Worm (Caenorhabditis elegans): ENCODE results near the gene mrpl-10.

Gene mrpl-10

DNA sequence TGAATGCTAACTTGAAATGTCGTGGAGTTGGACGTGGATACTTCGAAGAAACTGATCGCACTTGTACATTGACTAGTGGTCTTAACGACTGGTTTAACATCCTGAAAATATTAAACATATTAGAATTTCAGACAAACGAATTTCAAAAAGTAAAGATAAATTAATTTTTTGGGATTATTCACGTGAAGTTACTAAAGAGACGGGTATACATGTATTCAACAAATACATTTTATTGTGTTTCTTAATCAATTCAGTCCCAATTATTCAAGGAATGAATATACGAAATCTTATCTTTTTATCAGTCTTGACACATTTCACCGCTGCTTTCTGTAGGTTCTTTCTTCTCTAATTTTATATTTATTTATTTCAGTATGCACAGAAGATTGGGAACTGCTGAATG is at the start of gene mrpl-10, which contains the start of gene clec-142:
Gene mrpl-10 (minus strand): TSS at position 101 of the 400 bp plus-strand sequence.
Gene clec-142 (plus strand): TSS at position 264 of the 400 bp plus-strand sequence.
- TF ChIP-seq unc-62 (GFP tag; optimal IDR thresholded peaks at IDR 0.05): no peak

DNA sequence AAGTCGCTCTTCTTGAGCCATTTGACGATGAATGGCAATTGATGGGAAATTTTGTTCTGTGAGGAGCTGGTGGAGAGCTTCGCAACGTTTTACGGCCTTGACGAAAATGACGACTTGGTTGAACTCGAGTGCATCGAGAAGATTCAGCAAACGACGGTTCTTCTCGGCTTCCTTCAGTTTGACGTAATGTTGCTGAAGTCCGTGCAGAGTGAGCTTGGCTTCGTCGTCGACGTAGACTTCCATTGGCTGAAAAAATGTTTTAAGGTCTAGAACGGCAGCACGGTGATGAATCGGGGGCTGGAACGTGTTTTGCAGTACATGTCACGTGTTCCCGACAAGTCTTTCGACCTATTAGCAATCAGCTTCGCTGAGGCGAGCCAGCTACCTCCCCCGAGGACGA is 49.1 kb upstream of the mrpl-10 start:
- no peak for TF ChIP-seq unc-62 (GFP tag; optimal IDR thresholded peaks at IDR 0.05)

DNA sequence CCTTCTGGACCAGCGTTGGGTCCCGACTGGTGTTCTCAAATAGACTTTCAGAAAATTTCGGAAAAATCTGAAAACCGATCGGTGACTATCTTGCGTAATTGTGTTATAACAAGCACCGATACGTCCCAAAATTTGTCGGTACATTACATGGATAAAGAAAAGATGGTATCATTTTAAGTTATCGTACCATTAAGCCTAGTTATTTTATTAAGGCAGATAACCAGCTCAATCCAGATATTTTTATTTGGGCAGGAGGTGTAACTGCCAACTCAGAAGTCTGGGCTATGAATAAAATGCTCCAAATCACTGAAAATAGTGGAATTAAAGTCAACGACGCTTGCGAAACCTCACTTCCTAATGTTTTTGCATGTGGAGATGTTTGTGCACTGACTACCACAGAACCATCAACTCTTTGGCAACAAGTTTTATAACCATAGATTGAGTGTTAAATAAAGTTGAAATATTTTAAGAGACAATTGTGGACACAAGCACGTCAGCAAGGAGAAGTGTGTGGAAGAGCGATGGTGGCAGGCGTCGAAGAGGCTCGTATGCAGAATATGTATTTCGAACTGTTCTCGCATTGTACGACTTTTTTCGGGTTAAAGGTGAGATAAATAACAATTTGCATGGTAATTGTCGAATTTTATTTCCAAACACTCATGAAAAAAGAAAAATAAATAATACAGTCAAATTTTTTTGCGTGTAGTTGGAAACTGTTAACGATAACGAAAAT is 48.1 kb upstream of the mrpl-10 start:
- no peak for TF ChIP-seq unc-62 (GFP tag; optimal IDR thresholded peaks at IDR 0.05)

DNA sequence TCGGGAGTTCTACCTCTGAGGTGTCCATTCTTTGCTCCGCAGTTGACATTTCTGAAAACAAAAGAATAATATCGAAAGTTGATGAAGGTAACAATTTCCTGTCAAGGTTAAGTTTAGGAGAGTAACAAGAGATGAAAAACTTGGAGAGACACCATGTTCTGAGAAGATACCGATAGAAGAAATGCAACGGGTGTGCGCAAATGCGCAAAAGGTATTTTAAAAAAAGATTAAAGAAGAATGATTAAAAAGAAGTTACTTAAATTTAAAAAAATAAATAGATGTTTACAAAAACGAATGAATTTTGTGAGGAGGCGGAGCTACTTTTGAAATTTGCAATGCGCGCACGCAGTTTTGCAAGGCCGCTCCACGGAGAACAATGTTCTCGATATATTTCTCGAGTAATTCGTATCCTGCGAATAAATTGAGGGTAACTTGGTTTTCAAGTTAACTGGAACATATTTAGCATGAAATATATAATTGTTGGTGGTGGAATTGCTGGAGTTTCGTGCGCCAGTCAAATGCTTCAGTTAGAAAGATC is 46.8 kb upstream of the mrpl-10 start, which contains the start of the genes ran-3 and C26D10.3:
Gene ran-3 (minus strand): TSS at position 51 of the 538 bp plus-strand sequence.
Gene C26D10.3 (plus strand): TSS at position 385 of the 538 bp plus-strand sequence.
- TF ChIP-seq unc-62 (GFP tag; optimal IDR thresholded peaks at IDR 0.05): no peak

DNA sequence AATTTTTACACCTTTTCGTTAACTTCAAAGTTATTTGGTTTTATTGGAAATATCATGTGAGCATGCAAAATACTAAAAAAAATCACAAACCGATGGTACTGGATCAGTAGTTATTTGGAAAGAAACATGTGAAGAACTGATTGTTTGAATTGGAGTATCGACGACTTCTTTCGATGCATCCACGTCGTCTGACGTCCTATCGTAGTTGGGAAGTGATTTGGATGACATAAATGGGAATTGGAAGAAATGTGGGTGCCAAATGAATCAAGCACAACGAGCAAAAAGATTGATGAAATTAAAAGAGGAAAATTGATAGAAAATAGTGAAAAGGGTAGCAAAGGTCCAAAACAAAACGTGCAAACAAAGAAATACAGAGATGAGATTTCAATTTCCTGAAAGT is 42.9 kb upstream of the mrpl-10 start, which contains the start of gene shw-1:
Gene shw-1 (minus strand): TSS at position 228 of the 400 bp plus-strand sequence.
- no peak for TF ChIP-seq unc-62 (GFP tag; optimal IDR thresholded peaks at IDR 0.05)

DNA sequence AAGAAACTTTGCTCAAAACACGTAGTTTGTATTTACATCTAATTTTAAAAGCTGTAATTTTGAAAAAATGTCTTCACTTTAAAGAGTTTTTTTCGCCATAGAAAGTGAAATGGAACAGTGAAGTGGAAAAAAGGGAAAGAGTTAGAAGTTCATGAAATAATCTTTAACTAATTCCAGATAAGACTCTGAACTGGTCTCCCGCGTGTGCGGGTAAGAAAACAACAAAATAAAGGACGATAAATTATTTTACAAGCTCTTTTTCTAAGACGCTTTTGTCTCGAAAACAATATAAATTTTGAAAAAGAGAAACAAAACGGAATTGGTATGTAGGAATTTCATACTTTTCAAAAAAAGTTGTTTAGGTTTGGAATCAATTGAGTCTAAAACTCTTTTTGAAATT is 38.4 kb upstream of the mrpl-10 start:
- no peak for TF ChIP-seq unc-62 (GFP tag; optimal IDR thresholded peaks at IDR 0.05)

DNA sequence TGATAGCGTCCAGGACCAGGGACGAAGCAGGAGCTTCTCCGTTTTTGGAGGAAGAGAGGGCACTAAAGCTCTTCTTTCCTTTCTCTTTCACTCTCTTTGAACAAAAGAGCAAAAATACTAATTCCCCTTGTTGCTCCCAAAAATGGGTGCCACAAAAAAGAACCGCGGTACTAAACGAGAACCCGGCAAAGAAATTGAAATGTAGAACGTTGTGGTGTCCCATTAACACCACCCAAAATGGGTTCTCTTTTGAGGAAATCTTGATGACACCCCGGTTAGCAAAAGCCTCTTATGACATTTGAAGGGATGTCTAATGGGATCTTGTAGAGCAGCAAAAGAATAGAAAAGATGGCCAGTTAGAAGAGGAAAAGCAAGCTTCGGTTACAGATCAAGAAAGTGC is 36.5 kb upstream of the mrpl-10 start:
- no peak for TF ChIP-seq unc-62 (GFP tag; optimal IDR thresholded peaks at IDR 0.05)

DNA sequence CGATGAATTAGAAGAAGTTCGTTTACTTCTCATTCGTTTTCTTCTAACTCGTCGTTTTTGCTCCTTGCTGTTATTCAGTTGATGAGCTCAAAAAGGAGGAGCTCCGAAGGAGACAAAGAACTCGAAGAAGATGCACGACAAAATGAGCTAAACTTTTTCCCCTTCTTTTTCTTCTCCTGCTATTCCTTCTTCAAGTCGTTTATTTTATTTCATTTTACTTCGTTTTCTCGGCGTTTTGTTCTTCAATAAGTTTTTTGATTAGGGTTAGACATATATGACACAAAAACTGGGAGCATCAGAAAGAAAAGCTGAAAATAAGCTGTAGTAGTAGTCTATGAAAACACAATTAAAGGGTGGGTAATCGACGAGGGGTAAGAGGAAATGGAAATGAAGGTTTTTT is 33.7 kb upstream of the mrpl-10 start:
- no peak for TF ChIP-seq unc-62 (GFP tag; optimal IDR thresholded peaks at IDR 0.05)

DNA sequence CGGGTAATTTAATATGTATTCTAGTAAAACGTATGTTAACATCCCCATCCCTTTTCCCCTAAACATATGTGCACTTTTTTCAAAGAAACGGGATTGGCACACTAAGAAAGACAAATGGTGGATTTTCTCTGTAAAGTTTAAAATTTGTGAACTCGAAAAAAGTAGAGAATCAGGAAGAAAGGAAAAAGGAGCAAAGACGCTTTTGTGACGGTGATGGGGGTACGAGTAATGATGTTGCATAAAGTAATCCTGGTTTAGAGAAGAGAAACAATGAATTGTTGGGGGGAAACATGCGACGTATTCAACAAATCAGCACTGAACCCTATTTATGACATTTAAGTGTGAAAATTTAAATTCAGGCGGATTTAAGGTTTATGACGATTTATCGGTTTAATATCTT is 33.2 kb upstream of the mrpl-10 start:
- no peak for TF ChIP-seq unc-62 (GFP tag; optimal IDR thresholded peaks at IDR 0.05)

DNA sequence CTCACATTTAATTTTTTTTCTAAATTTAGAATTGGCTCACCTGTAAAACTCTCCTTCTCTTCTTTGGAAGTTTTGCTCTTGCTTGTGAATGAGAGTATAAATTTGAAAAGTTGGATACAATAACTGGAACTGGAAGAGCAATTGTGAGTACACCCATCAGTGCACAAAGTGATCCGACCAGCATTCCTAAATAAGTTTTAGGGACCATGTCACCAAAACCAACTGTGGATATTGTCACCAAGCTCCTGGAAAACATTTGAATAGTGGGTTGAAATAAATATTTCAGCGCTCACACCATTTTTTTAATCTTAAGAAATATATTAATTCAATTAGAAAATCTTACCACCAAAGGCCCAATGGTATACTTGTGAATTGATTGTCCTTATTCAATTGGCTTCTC is 30.0 kb upstream of the mrpl-10 start:
- no peak for TF ChIP-seq unc-62 (GFP tag; optimal IDR thresholded peaks at IDR 0.05)

DNA sequence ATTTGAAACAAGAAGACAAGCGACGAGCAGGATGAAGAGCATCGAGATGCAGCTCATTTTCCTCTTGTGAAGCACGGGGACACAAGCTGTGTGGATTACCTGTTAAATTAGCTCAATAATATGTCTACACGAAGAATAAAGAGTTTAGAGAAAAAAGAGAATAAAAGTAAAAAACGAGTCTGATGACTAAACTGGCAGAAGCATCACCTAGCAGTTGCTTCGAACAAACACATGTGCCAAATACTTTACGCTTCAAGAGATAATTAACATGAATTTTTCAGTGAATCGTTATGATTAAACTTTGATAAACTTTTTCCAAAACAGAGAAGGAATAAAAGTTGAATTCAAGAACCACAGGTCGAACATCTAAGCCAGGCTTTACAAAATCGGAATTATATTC is 17.0 kb upstream of the mrpl-10 start, which contains the start of gene nlp-55:
Gene nlp-55 (minus strand): TSS at position 101 of the 400 bp plus-strand sequence.
- TF ChIP-seq unc-62 (GFP tag; optimal IDR thresholded peaks at IDR 0.05): no peak

DNA sequence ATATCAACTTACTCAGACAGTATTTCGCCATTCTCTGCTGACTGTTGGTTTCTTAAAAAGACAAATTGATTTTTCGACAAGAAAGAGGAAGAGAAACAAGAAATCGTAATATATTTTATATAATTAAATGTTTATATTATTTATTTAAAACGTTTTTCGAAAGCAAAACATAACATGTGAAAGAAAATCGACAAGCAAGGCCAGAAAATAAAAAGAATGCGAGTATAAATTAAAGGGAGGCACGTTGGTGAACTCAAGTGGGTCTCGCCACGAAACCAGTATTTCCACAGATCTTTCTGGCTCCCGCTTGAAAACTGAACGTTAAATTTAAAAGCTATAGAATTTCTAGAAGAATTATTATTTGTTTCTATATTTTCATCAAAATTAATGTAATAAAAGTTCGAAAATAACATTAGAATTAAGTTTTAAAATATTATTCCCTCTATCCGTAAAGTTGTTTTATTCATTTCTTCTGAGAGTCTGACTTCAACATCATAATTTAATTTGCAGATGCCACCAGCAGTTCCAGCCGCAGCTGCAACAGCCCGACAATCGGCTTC is 4.9 kb upstream of the mrpl-10 start, which contains the start of the genes nst-1 and cct-4:
Gene nst-1 (minus strand): TSS at position 51 of the 560 bp plus-strand sequence.
Gene cct-4 (plus strand): TSS at position 510 of the 560 bp plus-strand sequence.
- TF ChIP-seq unc-62 (GFP tag; optimal IDR thresholded peaks at IDR 0.05): no peak

DNA sequence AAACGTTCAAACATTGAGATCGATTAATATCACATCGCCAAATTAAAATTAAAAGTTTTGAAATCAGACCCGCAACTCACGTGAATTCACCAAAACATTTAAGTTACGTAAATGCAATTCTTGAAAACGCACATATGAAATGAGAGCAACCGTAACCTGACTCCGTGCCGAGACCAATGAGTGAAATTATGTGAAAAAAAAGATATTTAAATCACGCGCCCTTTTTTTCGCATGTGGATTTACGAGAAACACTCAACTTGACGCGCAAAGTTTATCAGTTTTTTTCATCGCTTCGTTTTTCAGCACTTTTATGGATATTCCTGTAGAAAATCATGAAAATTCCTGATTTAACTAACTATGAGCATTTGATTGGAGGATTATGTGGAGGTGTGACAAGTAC is 2.3 kb downstream of the mrpl-10 start, which contains the start of the genes gei-14 and slc-25A32:
Gene gei-14 (minus strand): TSS at position 175 of the 400 bp plus-strand sequence.
Gene slc-25A32 (plus strand): TSS at position 242 of the 400 bp plus-strand sequence.
- no peak for TF ChIP-seq unc-62 (GFP tag; optimal IDR thresholded peaks at IDR 0.05)

DNA sequence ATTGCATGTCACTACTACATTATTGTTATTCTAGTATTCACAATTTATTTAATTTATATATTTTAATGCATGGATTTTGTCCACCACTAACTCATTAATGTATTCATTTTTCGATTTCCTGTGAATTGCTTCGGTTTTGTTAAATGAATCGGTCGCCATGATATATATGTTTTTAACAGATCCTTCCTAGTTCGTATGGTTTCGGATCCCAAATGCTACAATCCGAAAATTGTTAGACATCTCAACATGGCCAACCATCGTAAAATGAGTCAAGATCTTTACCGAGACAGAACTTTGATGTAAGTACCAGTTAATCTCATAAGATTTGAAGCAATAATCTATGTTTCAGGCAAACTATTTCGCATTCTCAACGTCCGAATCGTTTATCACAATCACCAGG is 5.3 kb downstream of the mrpl-10 start:
- TF ChIP-seq unc-62 (GFP tag; optimal IDR thresholded peaks at IDR 0.05): no peak

DNA sequence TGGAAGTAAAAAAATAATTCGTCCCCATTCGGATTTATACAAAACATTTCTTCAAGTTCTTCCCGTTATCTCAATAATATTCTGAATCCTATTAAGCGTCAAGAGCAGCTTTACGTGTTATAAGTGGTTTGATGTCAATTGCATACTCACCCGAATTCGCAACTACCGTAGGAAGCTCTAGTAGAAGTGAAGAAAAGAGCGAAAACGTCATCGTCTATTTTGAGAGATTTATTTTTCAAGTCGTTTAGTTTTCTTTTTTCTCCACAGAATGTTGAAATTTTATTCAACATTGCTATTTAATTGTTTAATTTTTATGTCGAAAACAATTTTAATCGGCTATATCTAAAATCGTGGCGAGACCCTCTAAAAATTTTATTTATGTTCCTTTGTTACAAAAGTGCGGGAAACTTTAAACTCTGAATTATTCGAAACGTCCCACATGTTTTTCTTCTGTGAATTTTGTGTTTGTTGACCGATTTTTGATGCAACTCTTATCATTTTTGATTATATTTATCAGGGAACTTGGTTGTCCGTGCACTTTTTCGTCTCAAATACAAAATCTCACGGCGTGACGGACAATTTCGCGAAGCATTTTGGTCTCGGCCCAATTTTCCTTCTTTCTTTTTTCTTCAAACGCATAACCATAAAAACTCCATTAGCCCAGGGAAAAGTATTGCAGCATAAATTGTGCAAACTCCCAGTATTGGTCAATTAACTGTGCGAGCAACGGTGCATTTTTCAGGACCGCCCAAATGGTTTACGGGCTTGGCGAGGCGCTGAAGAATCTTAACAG is 8.3 kb downstream of the mrpl-10 start, which contains the start of gene tdc-1:
Gene tdc-1 (plus strand): TSS at position 743 of the 793 bp plus-strand sequence.
- TF ChIP-seq unc-62 (GFP tag; optimal IDR thresholded peaks at IDR 0.05): no peak

Measured in whole organism, dauer.